Fruit fly (Drosophila melanogaster): Measurements from ENCODE around the gene CG33278.
"Not testable (repeated sequence)": the region's sequence is repeated elsewhere in the genome, so short reads cannot be mapped to it uniquely, and the experiment has no call there.

dm6 chr3L:7498731-7499130 is 48.1 kb downstream of the CG33278 start, which contains the start of gene CG8539:
- TF ChIP-seq Dll, CG8478, pan, psq (optimal IDR thresholded peaks at IDR 0.05): not testable (repeated sequence)

Data from whole organism.